Worm (Caenorhabditis elegans) whole organism, L4/young adult: Measurements from ENCODE around the gene mdh-2.

Experiments used
- W03F9.2 ChIP-seq: fragments of 150-350 bp; optimal IDR thresholded peaks from 2 replicates; lab custom pipeline; 2014; ENCODE audit warnings: missing biosample characterization, missing genetic modification characterization
- dao-5 ChIP-seq: sonication (generic microtip); optimal IDR thresholded peaks from 2 replicates; lab custom pipeline; 2016; ENCODE audit warnings: missing genotype, missing genetic modification characterization, moderate library complexity, missing compliant biosample characterization
- him-1 ChIP-seq: sonication (generic microtip); optimal IDR thresholded peaks from 2 replicates; lab custom pipeline; 2016; ENCODE audit warnings: missing genotype, missing genetic modification reagents, missing genetic modification characterization, missing compliant biosample characterization

DNA sequence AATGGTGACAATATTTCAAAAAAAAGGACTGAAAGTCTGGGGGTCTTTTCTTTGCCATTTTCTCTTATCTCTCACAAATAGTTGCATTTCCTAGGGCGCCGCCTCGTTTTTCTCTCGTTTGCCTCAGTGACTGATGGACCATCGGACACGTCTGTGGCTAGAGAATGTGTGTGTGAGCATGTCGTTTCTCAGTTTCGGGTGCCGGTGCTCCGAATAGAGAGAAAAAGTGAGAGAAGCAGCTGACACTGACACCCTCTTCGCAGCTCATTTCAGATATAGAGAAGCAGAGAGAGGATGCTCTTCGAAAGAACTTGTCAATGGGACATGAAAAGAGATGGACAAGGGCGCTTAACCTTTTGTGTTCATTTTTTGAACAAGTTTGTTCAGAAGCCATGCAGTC lies 47.9 kb upstream of the mdh-2 start:
- TF ChIP-seq dao-5 (tag; lab: Kevin White, UChicago): no peak
- no peak for TF ChIP-seq W03F9.2 (tag; lab: Kevin White, UChicago)
- peak; percentile 14 for TF ChIP-seq him-1 (tag; lab: Kevin White, UChicago)
